Worm (Caenorhabditis elegans) whole organism, L4/young adult: ENCODE measurements around the gene snb-1.

Experiments used
- W03F9.2 ChIP-seq: fragments of 150-350 bp; optimal IDR thresholded peaks from 2 replicates; lab custom pipeline; 2014; ENCODE audit warnings: missing biosample characterization, missing genetic modification characterization
- dao-5 ChIP-seq: sonication (generic microtip); optimal IDR thresholded peaks from 2 replicates; lab custom pipeline; 2016; ENCODE audit warnings: missing genotype, missing genetic modification characterization, moderate library complexity, missing compliant biosample characterization
- him-1 ChIP-seq: sonication (generic microtip); optimal IDR thresholded peaks from 2 replicates; lab custom pipeline; 2016; ENCODE audit warnings: missing genotype, missing genetic modification reagents, missing genetic modification characterization, missing compliant biosample characterization

- TF ChIP-seq him-1 (tag; lab: Kevin White, UChicago) (peak; percentile 76), dao-5 (tag; lab: Kevin White, UChicago) (no peak), W03F9.2 (no peak)
These were observed 2.5 kb upstream of the snb-1 start for ce11 chrV:6658765-6659164.
